Worm (Caenorhabditis elegans) whole organism, dauer: ENCODE measurements around the gene nemp-1.

ENCODE experiments used
- unc-62 ChIP-seq: sonication (generic microtip); optimal IDR thresholded peaks from 2 replicates; lab custom pipeline; 2017; ENCODE audit warnings: missing biosample characterization, missing genetic modification reagents, missing genetic modification characterization

The nemp-1 gene

DNA sequence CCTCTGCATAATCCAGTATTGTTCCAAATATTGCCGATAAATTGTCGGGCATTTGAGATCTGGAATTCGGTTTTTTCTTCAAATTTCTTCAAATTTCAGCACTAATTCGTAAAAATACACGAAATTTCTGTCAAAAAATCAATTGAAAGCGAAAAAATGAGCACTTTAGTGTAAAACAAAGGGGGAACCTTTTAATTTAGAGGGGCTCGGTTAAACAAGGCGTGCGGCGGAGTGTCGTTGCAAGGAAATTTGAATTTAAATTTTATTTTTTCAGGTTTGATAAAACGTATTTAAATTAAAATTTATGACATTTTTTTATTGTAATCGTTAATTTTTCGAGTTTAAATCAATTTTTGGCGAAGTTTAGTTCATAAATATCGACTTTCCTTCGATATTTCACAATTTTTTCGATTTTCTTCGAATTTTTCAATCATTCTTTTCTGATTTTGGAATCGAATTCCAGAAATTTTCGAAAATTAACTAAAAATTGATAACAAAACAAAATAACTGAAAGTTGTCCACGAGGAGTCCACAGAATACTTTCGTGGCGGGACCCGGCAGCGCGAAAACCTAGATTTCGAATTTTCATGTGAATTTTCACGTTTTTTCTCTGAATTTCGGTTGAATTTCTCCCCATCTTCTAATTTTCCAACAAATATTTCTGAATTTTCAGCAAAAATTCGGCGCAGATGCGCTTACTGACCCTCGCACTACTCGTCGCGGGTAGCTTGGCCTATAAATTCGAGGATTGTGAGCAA, at the start of gene nemp-1, which contains the start of gene magu-1:
Gene nemp-1 (plus strand): TSS at position 674 of the 758 bp plus-strand sequence.
Gene magu-1 (minus strand): TSS at position 59 of the 758 bp plus-strand sequence.
- no peak for TF ChIP-seq unc-62 (GFP tag; lab: Kevin White, UChicago)

ce11 chrIII:422553-422952, 49.6 kb upstream of the nemp-1 start:
- no peak for TF ChIP-seq unc-62 (GFP tag; lab: Kevin White, UChicago)

DNA sequence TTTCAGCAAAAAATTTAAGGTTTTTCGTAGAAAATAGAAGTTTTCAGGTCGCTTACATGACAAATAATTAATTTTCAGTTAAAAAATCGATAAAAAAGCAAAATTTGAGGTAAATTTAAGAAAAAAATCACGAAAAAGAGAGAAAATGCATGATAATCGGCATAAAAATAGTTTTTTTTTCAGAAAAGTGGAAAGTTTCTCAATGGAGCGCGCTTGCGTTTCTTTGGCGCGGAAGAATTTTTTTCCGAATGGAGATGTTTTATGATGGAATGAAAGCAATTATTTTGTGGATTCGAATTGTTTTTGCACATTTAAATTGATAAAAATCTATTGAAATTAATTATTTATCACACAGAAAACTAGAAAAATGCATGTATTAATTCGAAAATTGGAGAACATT, 48.2 kb upstream of the nemp-1 start:
- no peak for TF ChIP-seq unc-62 (GFP tag; lab: Kevin White, UChicago)

DNA sequence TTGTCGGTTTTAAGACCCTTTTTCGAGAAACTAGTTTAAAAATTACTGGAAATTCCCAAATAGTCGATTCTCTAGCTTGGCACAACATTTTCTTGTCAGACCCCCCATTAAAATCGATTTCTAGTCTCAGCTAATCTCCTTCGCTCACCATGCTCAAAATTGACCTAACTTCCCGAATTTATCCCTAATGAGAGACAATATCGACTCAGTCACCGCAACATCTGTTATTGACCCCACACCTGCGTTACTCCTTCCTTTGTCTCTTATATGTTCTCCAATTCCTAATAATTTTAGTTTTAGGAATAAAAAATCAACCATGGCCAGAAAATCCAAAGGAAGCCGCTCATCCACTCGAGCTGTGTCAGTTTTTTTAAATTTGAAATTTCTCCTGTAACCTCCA, 43.1 kb upstream of the nemp-1 start, which contains the start of gene cec-8:
Gene cec-8 (plus strand): TSS at position 301 of the 400 bp plus-strand sequence.
- TF ChIP-seq unc-62 (GFP tag; lab: Kevin White, UChicago) = no peak

DNA sequence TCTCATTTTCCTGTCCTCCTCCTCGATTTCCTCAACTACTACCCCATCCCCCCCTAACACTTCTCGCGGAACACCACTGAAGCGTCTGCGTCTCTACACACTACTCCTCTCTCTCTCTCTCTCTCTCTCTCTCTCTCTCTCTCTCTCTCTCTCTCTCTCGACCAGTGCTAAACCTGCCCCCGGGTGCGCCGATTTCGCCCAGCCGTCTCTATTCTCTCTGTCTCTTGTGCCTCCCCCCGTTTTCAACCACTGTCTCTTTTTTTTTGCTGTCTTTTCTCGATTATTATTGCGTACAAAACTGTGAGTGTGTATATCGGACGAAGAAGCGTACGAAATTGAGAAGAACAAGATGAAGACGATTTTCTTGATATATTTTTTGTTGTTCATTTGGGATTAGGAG, 39.1 kb upstream of the nemp-1 start:
- no peak for TF ChIP-seq unc-62 (GFP tag; lab: Kevin White, UChicago)

DNA sequence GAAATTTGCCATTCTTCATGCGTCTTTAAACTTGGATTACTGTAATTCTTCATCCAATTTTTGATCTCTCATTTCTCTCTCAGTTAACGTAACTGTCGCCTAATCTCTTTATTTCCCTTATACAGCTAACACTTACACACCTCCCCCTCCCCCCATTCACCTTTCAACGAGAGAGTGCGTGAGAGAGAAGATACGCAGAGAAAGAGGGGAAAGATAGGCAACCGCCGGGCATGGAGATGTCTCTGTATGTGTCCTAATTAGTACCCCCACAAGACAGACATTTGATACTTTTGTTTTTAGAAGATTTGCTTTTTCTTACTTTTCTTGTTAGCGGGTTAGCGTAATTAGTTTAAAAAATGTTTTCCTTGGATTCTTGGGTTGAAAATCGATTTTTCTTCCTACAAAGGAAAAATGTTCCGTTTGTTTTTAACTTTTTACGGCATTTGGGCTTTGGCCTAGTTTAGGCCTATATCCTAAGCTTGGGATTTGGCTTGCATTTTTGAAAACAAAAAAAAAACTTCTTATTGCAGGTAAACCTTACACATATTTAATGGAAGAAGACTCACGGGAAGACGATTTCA, 37.7 kb upstream of the nemp-1 start, which contains the start of gene affl-2:
Gene affl-2 (plus strand): TSS at position 531 of the 581 bp plus-strand sequence.
- no peak for TF ChIP-seq unc-62 (GFP tag; lab: Kevin White, UChicago)

DNA sequence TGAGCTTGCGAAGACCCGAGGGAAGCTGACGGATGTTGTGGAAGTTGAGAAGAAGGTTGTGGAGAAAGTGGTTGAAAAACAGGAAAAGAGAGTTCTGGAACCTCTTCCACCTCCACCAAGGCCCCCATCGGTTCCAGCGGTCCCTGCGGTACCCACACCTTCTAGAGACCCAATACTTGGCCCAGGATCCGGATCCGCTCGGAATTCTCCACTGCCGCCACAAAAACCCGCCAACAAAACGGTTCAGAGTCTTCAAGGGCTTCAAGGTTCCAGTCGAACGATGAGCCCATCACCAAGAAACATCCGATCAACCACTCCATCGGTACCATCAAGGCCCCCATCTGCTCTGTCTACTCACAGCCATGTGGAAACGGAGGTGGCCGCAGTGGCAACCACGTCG, 35.1 kb upstream of the nemp-1 start:
- TF ChIP-seq unc-62 (GFP tag; lab: Kevin White, UChicago) = no peak

ce11 chrIII:439926-440325, 32.2 kb upstream of the nemp-1 start, which contains the start of gene affl-1:
affl-1 (plus strand) TSS chrIII:440226.
- no peak for TF ChIP-seq unc-62 (GFP tag; lab: Kevin White, UChicago)

ce11 chrIII:444101-444500, 28.0 kb upstream of the nemp-1 start, which contains the start of gene Y55B1BR.8:
Y55B1BR.8 (plus strand) TSS chrIII:444401.
- TF ChIP-seq unc-62 (GFP tag; lab: Kevin White, UChicago) = no peak

DNA sequence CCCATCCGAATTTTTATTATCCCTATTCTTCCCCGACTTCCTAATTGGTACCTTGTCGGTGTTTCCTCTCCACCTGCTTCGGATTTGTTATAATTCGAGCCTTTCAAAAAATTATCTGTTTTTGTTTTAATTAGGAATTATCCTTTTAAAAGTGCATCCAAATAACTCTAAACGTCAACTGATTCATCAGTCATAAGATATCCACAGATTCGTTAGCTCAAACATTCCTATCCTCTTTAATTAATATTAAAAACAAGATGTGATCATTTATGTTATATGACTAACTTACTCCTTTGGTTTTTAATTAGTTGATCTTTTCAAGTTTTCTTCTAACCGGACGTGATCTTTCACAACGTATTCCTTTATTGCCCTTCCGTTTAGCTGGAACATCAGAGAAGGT, 25.3 kb upstream of the nemp-1 start:
- no peak for TF ChIP-seq unc-62 (GFP tag; lab: Kevin White, UChicago)

- no peak for TF ChIP-seq unc-62 (GFP tag; lab: Kevin White, UChicago)
Observed at ce11 chrIII:455793-456192, 16.3 kb upstream of the nemp-1 start.

DNA sequence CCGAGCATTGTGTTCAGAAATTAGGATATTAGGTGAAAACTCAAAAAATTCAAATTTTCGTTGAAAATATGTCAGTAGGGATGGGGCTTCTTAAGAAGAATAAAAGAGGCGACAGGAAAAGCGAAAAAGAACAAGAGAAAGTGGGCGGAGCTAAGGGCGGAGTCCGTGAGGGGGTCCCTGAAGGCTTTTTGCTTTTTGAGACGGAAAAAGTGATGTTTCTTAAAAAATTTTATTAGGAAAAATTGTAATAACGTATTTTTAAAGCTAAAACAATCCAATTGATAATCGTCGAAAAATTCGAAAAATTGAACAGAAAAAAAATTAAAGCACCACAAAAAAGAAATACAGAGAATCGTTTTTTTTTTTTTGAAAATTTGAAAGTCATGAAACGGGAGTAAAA, 8.4 kb upstream of the nemp-1 start, which contains the start of gene Y55B1BR.6:
Gene Y55B1BR.6 (minus strand): TSS at position 101 of the 400 bp plus-strand sequence.
- no peak for TF ChIP-seq unc-62 (GFP tag; lab: Kevin White, UChicago)

DNA sequence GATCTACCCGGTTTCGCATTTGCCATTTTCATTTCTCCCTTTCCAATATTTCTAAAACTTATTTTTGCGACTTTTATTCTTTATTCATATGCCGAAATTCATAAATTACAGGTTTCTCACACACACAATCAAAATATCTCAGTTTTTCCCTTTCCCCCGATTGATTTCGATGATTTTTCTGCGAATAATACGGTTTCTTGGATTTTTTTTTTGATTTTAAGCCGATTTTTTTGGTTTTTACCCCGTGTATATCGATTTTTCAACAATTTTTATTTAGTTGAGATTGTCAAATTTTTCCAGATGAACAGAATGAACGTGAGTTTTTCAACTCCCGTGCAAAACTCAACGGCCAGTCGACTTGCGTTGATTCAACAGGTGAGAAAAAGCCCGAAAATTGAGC, 3.0 kb downstream of the nemp-1 start, which contains the start of gene mat-3:
Gene mat-3 (plus strand): TSS at position 301 of the 400 bp plus-strand sequence.
- no peak for TF ChIP-seq unc-62 (GFP tag; lab: Kevin White, UChicago)

DNA sequence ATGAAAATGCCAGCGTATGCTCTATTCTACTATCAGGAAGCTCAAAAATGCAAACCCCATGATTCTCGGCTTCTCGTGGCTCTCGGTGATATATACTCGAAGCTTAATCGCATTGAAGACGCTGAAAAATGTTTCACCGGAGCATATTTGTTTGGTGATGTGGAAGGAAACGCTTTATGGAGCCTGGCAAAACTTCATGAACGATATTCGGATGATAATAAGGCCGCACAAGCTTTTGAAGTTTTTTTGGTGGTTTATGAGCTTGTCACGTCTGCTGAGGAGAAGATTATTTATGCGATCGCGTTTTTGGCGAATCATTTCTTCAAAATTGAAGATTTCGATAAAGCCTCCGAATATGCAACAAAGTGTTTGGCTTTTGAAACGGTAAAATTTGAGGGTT, 9.1 kb downstream of the nemp-1 start:
- TF ChIP-seq unc-62 (GFP tag; lab: Kevin White, UChicago) = no peak

DNA sequence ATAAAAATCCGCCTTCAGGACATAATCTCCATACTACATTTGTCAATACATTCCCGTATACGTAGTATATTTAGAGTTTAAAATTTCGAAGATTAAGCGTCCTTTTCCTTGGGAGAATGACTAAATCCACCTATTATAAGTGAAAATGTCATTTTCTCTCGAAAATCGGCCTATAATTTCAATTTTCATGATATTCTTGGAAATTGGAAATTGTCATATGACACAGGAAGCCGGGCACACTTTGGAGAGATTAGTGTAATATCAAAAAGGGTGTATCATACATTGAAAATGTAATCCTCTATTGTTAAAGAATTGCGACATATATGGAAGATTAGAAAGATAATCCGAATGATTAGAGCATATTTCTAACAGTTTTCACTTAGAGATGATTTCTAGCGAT, 10.6 kb downstream of the nemp-1 start:
- no peak for TF ChIP-seq unc-62 (GFP tag; lab: Kevin White, UChicago)

DNA sequence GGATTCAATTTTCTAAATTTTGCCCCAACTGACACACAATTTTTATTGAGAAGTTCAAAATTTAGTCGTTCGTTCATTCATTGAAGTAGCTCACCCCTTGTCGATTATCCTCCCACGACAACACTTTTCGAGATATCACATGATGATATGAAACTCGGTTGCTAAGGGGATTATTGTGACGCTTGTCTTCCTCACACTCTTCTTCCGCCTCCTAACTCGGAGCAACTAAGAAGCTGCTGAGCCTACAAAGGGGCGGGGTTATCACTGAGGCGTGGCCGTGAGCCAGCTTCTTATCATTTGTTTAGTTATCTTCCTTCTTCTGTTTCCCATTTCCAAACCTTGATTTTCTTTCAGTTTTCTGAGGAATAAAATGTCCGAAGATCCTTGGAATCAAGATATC, 11.4 kb downstream of the nemp-1 start, which contains the start of gene F10C5.3:
Gene F10C5.3 (plus strand): TSS at position 313 of the 400 bp plus-strand sequence.
- TF ChIP-seq unc-62 (GFP tag; lab: Kevin White, UChicago) = no peak
